Worm (Caenorhabditis elegans) whole organism, L1 larva: ENCODE measurements around the gene C52A11.3.

Experiments
- C16A3.4 ChIP-seq: fragments of 150-350 bp; optimal IDR thresholded peaks from 2 replicates; lab custom pipeline; 2014; ENCODE audit warnings: missing biosample characterization, missing genetic modification characterization
- C34B4.2 ChIP-seq: sonication (generic microtip); optimal IDR thresholded peaks from 2 replicates; lab custom pipeline; 2017; ENCODE audit warnings: mild to moderate bottlenecking, missing genetic modification characterization, missing compliant biosample characterization
- F16B12.6 ChIP-seq: fragments of 150-350 bp; optimal IDR thresholded peaks from 2 replicates; lab custom pipeline; 2014; ENCODE audit warnings: missing biosample characterization, missing genetic modification characterization
- Y116A8C.19 ChIP-seq: sonication (generic microtip); optimal IDR thresholded peaks from 2 replicates; lab custom pipeline; 2016; ENCODE audit warnings: missing compliant biosample characterization, missing genetic modification characterization, borderline replicate concordance
- aha-1 ChIP-seq: fragments of 150-350 bp; optimal IDR thresholded peaks from 2 replicates; lab custom pipeline; 2014; ENCODE audit warnings: missing biosample characterization, missing genetic modification characterization
- alr-1 ChIP-seq: fragments of 200-800 bp; sonication (Bioruptor generic); optimal IDR thresholded peaks from 2 replicates; lab custom pipeline; 2018; ENCODE audit warnings: borderline replicate concordance, mild to moderate bottlenecking, missing genetic modification characterization, missing compliant biosample characterization
- aly-2 ChIP-seq: fragments of 150-350 bp; optimal IDR thresholded peaks from 2 replicates; lab custom pipeline; 2014; ENCODE audit warnings: missing biosample characterization, missing genetic modification characterization
- blmp-1 ChIP-seq: fragments of 150-350 bp; optimal IDR thresholded peaks from 2 replicates; lab custom pipeline; 2014; ENCODE audit warnings: missing biosample characterization, missing genetic modification characterization
- ceh-88 ChIP-seq: fragments of 200-800 bp; sonication (Bioruptor generic); IDR thresholded peaks from 2 replicates; pipeline ENCODE4 v1.3.6; 2022; ENCODE audit warnings: missing genetic modification characterization, missing compliant biosample characterization
- ceh-90 ChIP-seq: sonication (generic microtip); optimal IDR thresholded peaks from 2 replicates; lab custom pipeline; 2016; ENCODE audit warnings: missing genetic modification characterization, missing compliant biosample characterization
- dpl-1 ChIP-seq, 3 experiments: fragments of 150-350 bp in 2 of 3; sonication (generic microtip) in 1 of 3; optimal IDR thresholded peaks; 2 replicates each; lab custom pipeline; 2014 to 2017; ENCODE audit warnings: missing biosample characterization in 3 of 3, missing genetic modification characterization in 3 of 3, missing genetic modification reagents in 3 of 3
- dsc-1 ChIP-seq: sonication (generic microtip); optimal IDR thresholded peaks from 2 replicates; lab custom pipeline; 2016; ENCODE audit warnings: mild to moderate bottlenecking, missing genetic modification characterization, missing compliant biosample characterization
- efl-3 ChIP-seq: fragments of 200-800 bp; sonication (Bioruptor generic); optimal IDR thresholded peaks from 2 replicates; lab custom pipeline; 2018; ENCODE audit warnings: mild to moderate bottlenecking, missing genetic modification characterization, missing compliant biosample characterization
- elt-2 ChIP-seq: sonication (generic microtip); optimal IDR thresholded peaks from 2 replicates; lab custom pipeline; 2016; ENCODE audit warnings: missing genetic modification characterization, mild to moderate bottlenecking, inconsistent platforms, missing compliant biosample characterization, missing genetic modification reagents
- elt-3 ChIP-seq, 6 experiments: fragments of 150-350 bp in 1 of 6; sonication (generic microtip); optimal IDR thresholded peaks; 2 replicates each; lab custom pipeline; 2017 to 2018; ENCODE audit warnings: missing biosample characterization in 6 of 6, missing genetic modification characterization in 6 of 6, inconsistent platforms in 1 of 6
- fkh-10 ChIP-seq: sonication (generic microtip); optimal IDR thresholded peaks from 2 replicates; lab custom pipeline; 2017; ENCODE audit warnings: missing biosample characterization, missing genetic modification reagents, missing genetic modification characterization
- fkh-4 ChIP-seq: sonication (generic microtip); optimal IDR thresholded peaks from 2 replicates; lab custom pipeline; 2016; ENCODE audit warnings: missing compliant biosample characterization, missing genetic modification characterization, borderline replicate concordance
- fos-1 ChIP-seq: fragments of 150-350 bp; optimal IDR thresholded peaks from 2 replicates; lab custom pipeline; 2014; ENCODE audit warnings: missing biosample characterization, missing genetic modification characterization
- hlh-17 ChIP-seq: fragments of 200-800 bp; sonication (Bioruptor generic); optimal IDR thresholded peaks from 2 replicates; lab custom pipeline; 2018; ENCODE audit warnings: missing genetic modification characterization, mild to moderate bottlenecking, missing compliant biosample characterization, moderate library complexity, borderline replicate concordance
- irx-1 ChIP-seq: sonication (generic microtip); optimal IDR thresholded peaks from 2 replicates; lab custom pipeline; 2016; ENCODE audit warnings: missing genetic modification characterization, missing compliant biosample characterization
- isw-1 ChIP-seq: fragments of 200-800 bp; sonication (Bioruptor generic); IDR thresholded peaks from 2 replicates; pipeline ENCODE4 v1.3.6; 2022; ENCODE audit warnings: missing genetic modification characterization, missing compliant biosample characterization
- jun-1 ChIP-seq: fragments of 150-350 bp; optimal IDR thresholded peaks from 2 replicates; lab custom pipeline; 2014; ENCODE audit warnings: missing biosample characterization, missing genetic modification reagents, missing genetic modification characterization
- lin-13 ChIP-seq: fragments of 150-350 bp; optimal IDR thresholded peaks from 2 replicates; lab custom pipeline; 2014; ENCODE audit warnings: missing biosample characterization, missing genetic modification reagents, missing genetic modification characterization
- lin-14 ChIP-seq: fragments of 200-800 bp; sonication (Bioruptor generic); optimal IDR thresholded peaks from 2 replicates; lab custom pipeline; 2018; ENCODE audit warnings: mild to moderate bottlenecking, missing genetic modification characterization, moderate library complexity, missing compliant biosample characterization
- lin-39 ChIP-seq: fragments of 150-350 bp; optimal IDR thresholded peaks from 2 replicates; lab custom pipeline; 2014; ENCODE audit warnings: missing biosample characterization, missing genetic modification reagents, missing genetic modification characterization
- lsy-2 ChIP-seq, 2 experiments: fragments of 150-350 bp; optimal IDR thresholded peaks; 2 replicates each; lab custom pipeline; 2014; ENCODE audit warnings: missing biosample characterization in 2 of 2, missing genetic modification characterization in 2 of 2
- mab-9 ChIP-seq: fragments of 200-800 bp; sonication (Bioruptor generic); IDR thresholded peaks from 2 replicates; pipeline ENCODE4 v1.3.6; 2022; ENCODE audit warnings: missing genetic modification reagents, missing genetic modification characterization, missing compliant biosample characterization
- mef-2 ChIP-seq: fragments of 150-350 bp; optimal IDR thresholded peaks from 2 replicates; lab custom pipeline; 2014; ENCODE audit warnings: missing biosample characterization, missing genetic modification characterization
- mep-1 ChIP-seq: fragments of 150-350 bp; optimal IDR thresholded peaks from 2 replicates; lab custom pipeline; 2014; ENCODE audit warnings: missing biosample characterization, missing genetic modification characterization
- nhr-11 ChIP-seq: fragments of 150-350 bp; optimal IDR thresholded peaks from 2 replicates; lab custom pipeline; 2014; ENCODE audit warnings: missing biosample characterization, missing genetic modification characterization
- nhr-12 ChIP-seq: sonication (generic microtip); optimal IDR thresholded peaks from 2 replicates; lab custom pipeline; 2017; ENCODE audit warnings: missing biosample characterization, missing genetic modification characterization
- nhr-20 ChIP-seq: sonication (generic microtip); optimal IDR thresholded peaks from 2 replicates; lab custom pipeline; 2016; ENCODE audit warnings: mild to moderate bottlenecking, missing genetic modification characterization, missing compliant biosample characterization
- nhr-237 ChIP-seq: fragments of 150-350 bp; optimal IDR thresholded peaks from 2 replicates; lab custom pipeline; 2014; ENCODE audit warnings: missing biosample characterization, missing genetic modification characterization
- nhr-47 ChIP-seq: sonication (generic microtip); optimal IDR thresholded peaks from 2 replicates; lab custom pipeline; 2016; ENCODE audit warnings: mild to moderate bottlenecking, missing genetic modification characterization, moderate library complexity, missing compliant biosample characterization
- nhr-71 ChIP-seq: sonication (generic microtip); optimal IDR thresholded peaks from 2 replicates; lab custom pipeline; 2016; ENCODE audit warnings: mild to moderate bottlenecking, missing genetic modification characterization, moderate library complexity, missing compliant biosample characterization
- nhr-77 ChIP-seq: fragments of 150-350 bp; optimal IDR thresholded peaks from 2 replicates; lab custom pipeline; 2014; ENCODE audit warnings: missing biosample characterization, missing genetic modification characterization
- nhr-84 ChIP-seq: sonication (generic microtip); optimal IDR thresholded peaks from 2 replicates; lab custom pipeline; 2017; ENCODE audit warnings: missing biosample characterization, missing genetic modification characterization
- nhr-85 ChIP-seq: sonication (generic microtip); peaks from one replicate; lab custom pipeline; 2016; ENCODE audit warnings: missing genetic modification characterization, inconsistent platforms, missing compliant biosample characterization
- nhr-90 ChIP-seq: sonication (generic microtip); optimal IDR thresholded peaks from 2 replicates; lab custom pipeline; 2016; ENCODE audit warnings: mild to moderate bottlenecking, missing genetic modification characterization, missing compliant biosample characterization; ENCODE audit not compliant: poor library complexity
- pag-3 ChIP-seq: sonication (generic microtip); optimal IDR thresholded peaks from 2 replicates; lab custom pipeline; 2017; ENCODE audit warnings: missing genetic modification characterization, mild to moderate bottlenecking, missing compliant biosample characterization, antibody characterized with exemption, borderline replicate concordance; ENCODE audit not compliant: insufficient read depth
- pax-3 ChIP-seq: fragments of 200-800 bp; sonication (Bioruptor generic); optimal IDR thresholded peaks from 2 replicates; lab custom pipeline; 2018; ENCODE audit warnings: mild to moderate bottlenecking, missing genetic modification characterization, moderate library complexity, missing compliant biosample characterization
- snpc-4 ChIP-seq: fragments of 150-350 bp; optimal IDR thresholded peaks from 2 replicates; lab custom pipeline; 2014; ENCODE audit warnings: missing biosample characterization, missing genetic modification characterization
- snu-23 ChIP-seq: sonication (generic microtip); optimal IDR thresholded peaks from 2 replicates; lab custom pipeline; 2016; ENCODE audit warnings: missing genetic modification characterization, missing compliant biosample characterization
- sox-4 ChIP-seq: sonication (generic microtip); optimal IDR thresholded peaks from 2 replicates; lab custom pipeline; 2016; ENCODE audit warnings: missing genetic modification characterization, missing compliant biosample characterization
- swsn-7 ChIP-seq: sonication (generic microtip); optimal IDR thresholded peaks from 2 replicates; lab custom pipeline; 2016; ENCODE audit warnings: missing genetic modification characterization, missing compliant biosample characterization
- tbx-2 ChIP-seq: sonication (generic microtip); optimal IDR thresholded peaks from 2 replicates; lab custom pipeline; 2016; ENCODE audit warnings: missing genetic modification characterization, missing compliant biosample characterization
- tlp-1 ChIP-seq: fragments of 150-350 bp; optimal IDR thresholded peaks from 2 replicates; lab custom pipeline; 2014; ENCODE audit warnings: missing biosample characterization, missing genetic modification characterization
- unc-30 ChIP-seq: sonication (generic microtip); optimal IDR thresholded peaks from 2 replicates; lab custom pipeline; 2017; ENCODE audit warnings: missing biosample characterization, missing genetic modification characterization
- unc-86 ChIP-seq: sonication (generic microtip); optimal IDR thresholded peaks from 2 replicates; lab custom pipeline; 2016; ENCODE audit warnings: missing genetic modification characterization, missing compliant biosample characterization
- vab-15 ChIP-seq: sonication (generic microtip); optimal IDR thresholded peaks from 2 replicates; lab custom pipeline; 2017; ENCODE audit warnings: missing genotype, mild to moderate bottlenecking, missing genetic modification characterization, missing compliant biosample characterization
- xbp-1 ChIP-seq: sonication (generic microtip); optimal IDR thresholded peaks from 2 replicates; lab custom pipeline; 2016; ENCODE audit warnings: missing genetic modification characterization, missing compliant biosample characterization
- zag-1 ChIP-seq: fragments of 150-350 bp; optimal IDR thresholded peaks from 2 replicates; lab custom pipeline; 2014; ENCODE audit warnings: missing biosample characterization, missing genetic modification characterization
- ztf-11 ChIP-seq, 2 experiments: sonication (generic microtip); optimal IDR thresholded peaks; 2 replicates each; lab custom pipeline; 2016 to 2017; ENCODE audit warnings: missing genetic modification characterization in 2 of 2, missing biosample characterization in 1 of 2, missing compliant biosample characterization in 1 of 2
- ztf-4 ChIP-seq: fragments of 150-350 bp; optimal IDR thresholded peaks from 2 replicates; lab custom pipeline; 2014; ENCODE audit warnings: missing biosample characterization, missing genetic modification characterization

Gene C52A11.3

ce11 chrII:10744801-10745200 lies 7.6 kb downstream of the C52A11.3 start:
- no peak for TF ChIP-seq mab-9 (GFP tag; lab: Robert Waterston, UW)
- no peak for TF ChIP-seq lin-13 (GFP tag; lab: Kevin White, UChicago)
- TF ChIP-seq zag-1 (tag; lab: Kevin White, UChicago): no peak
- TF ChIP-seq nhr-71: peak; percentile 39
- TF ChIP-seq C16A3.4 (tag; lab: Kevin White, UChicago): no peak
- TF ChIP-seq xbp-1 (tag; lab: Kevin White, UChicago): no peak
- no peak for TF ChIP-seq nhr-85 (tag; lab: Kevin White, UChicago)
- peak; percentile 34 for TF ChIP-seq dsc-1 (tag; lab: Kevin White, UChicago)
- no peak for TF ChIP-seq elt-3 (tag; optimal IDR thresholded peaks at IDR 0.05; lab: Kevin White, UChicago)
- TF ChIP-seq alr-1 (tag; lab: Kevin White, UChicago): no peak
- TF ChIP-seq swsn-7 (tag; lab: Kevin White, UChicago): peak; percentile 39
- TF ChIP-seq lsy-2 (tag; optimal IDR thresholded peaks at IDR 0.05; lab: Kevin White, UChicago): peak in 1 of 2 experiments; percentile 41
- TF ChIP-seq isw-1 (GFP tag; lab: Robert Waterston, UW): no peak; the same call in 1 of the 2 replicates
- peak; percentile 20 for TF ChIP-seq fkh-10 (GFP tag; lab: Kevin White, UChicago)
- no peak for TF ChIP-seq mef-2 (tag; lab: Kevin White, UChicago)
- TF ChIP-seq snpc-4 (tag; lab: Kevin White, UChicago): no peak
- peak; percentile 31 for TF ChIP-seq nhr-47 (tag; lab: Kevin White, UChicago)
- TF ChIP-seq C34B4.2 (tag; lab: Kevin White, UChicago): no peak
- no peak for TF ChIP-seq nhr-20
- no peak for TF ChIP-seq elt-2
- no peak for TF ChIP-seq ceh-88 (GFP tag; lab: Robert Waterston, UW)
- no peak for TF ChIP-seq jun-1
- TF ChIP-seq dpl-1 (GFP tag; optimal IDR thresholded peaks at IDR 0.05; lab: Kevin White, UChicago): no peak
- no peak for TF ChIP-seq nhr-237 (tag; lab: Kevin White, UChicago)
- TF ChIP-seq lin-39 (tag; lab: Kevin White, UChicago): no peak
- no peak for TF ChIP-seq nhr-84 (tag; lab: Kevin White, UChicago)
- TF ChIP-seq nhr-77 (tag; lab: Kevin White, UChicago): no peak
- no peak for TF ChIP-seq fos-1 (tag; lab: Kevin White, UChicago)
- TF ChIP-seq sox-4 (tag; lab: Kevin White, UChicago): no peak
- TF ChIP-seq pax-3 (tag; lab: Kevin White, UChicago): no peak
- TF ChIP-seq tlp-1 (tag; lab: Kevin White, UChicago): no peak
- TF ChIP-seq aha-1: no peak
- no peak for TF ChIP-seq nhr-12
- TF ChIP-seq snu-23 (GFP tag; lab: Kevin White, UChicago): peak; percentile 15
- no peak for TF ChIP-seq vab-15
- no peak for TF ChIP-seq aly-2 (tag; lab: Kevin White, UChicago)
- TF ChIP-seq irx-1 (tag; lab: Kevin White, UChicago): no peak
- TF ChIP-seq efl-3 (GFP tag; lab: Kevin White, UChicago): no peak
- TF ChIP-seq ceh-90: no peak
- peak; percentile 24 for TF ChIP-seq tbx-2
- TF ChIP-seq hlh-17: no peak
- TF ChIP-seq nhr-90 (tag; lab: Kevin White, UChicago): no peak
- no peak for TF ChIP-seq pag-3 (tag; lab: Kevin White, UChicago)
- peak; percentile 56 for TF ChIP-seq unc-86
- TF ChIP-seq F16B12.6: no peak
- no peak for TF ChIP-seq unc-30 (tag; lab: Kevin White, UChicago)
- no peak for TF ChIP-seq fkh-4 (tag; lab: Kevin White, UChicago)
- no peak for TF ChIP-seq ztf-11 (tag; optimal IDR thresholded peaks at IDR 0.05; lab: Kevin White, UChicago)
- no peak for TF ChIP-seq ztf-4
- no peak for TF ChIP-seq mep-1 (tag; lab: Kevin White, UChicago)
- TF ChIP-seq nhr-11 (tag; lab: Kevin White, UChicago): no peak
- peak; percentile 79 for TF ChIP-seq lin-14 (GFP tag; lab: Kevin White, UChicago)
- TF ChIP-seq Y116A8C.19 (tag; lab: Kevin White, UChicago): no peak
- TF ChIP-seq blmp-1 (tag; lab: Kevin White, UChicago): no peak
